Fruit fly (Drosophila melanogaster) whole organism: ENCODE data around the gene tgy.

Experiments used
- Dll ChIP-seq: fragments of >200 bp; optimal IDR thresholded peaks from 2 replicates; lab custom pipeline; 2017
- EcR ChIP-seq, 2 experiments: fragments of >200 bp; optimal IDR thresholded peaks; 2 replicates each; lab custom pipeline; 2017; ENCODE audit warnings: missing biosample characterization in 2 of 2, missing genetic modification characterization in 2 of 2, missing genetic modification reagents in 2 of 2
- pan ChIP-seq: fragments of >200 bp; optimal IDR thresholded peaks from 2 replicates; lab custom pipeline; 2017
- psq ChIP-seq: fragments of >200 bp; optimal IDR thresholded peaks from 2 replicates; lab custom pipeline; 2017
- usp ChIP-seq: fragments of >200 bp; optimal IDR thresholded peaks from 2 replicates; lab custom pipeline; 2017; ENCODE audit warnings: missing biosample characterization, missing genetic modification characterization, mixed read lengths

DNA sequence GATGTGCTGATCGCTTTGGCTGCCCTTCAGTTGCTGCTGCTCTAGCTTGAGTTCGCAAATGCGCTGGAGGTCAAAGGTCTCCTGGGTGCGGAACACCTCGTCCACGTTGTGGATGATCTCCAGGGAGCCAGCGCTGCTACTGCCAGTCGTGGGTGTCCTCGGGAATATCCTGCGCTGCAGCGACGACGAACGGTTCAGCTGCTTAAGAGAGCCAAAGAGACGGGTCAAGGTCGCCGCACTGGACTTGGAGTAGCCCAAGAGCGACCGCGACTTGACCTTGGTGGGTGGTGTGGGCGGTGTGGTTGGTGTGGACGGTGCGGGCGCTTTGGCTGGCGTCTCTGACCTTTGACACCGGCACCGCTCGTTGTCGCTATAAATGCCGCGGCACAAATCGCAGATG, 27.1 kb upstream of the tgy start:
- TF ChIP-seq Dll (lab: Kevin White, UChicago) (no peak), usp (GFP tag; lab: Kevin White, UChicago) (no peak), psq (lab: Kevin White, UChicago) (no peak), pan (lab: Kevin White, UChicago) (no peak), EcR (GFP tag; optimal IDR thresholded peaks at IDR 0.05; lab: Kevin White, UChicago) (no peak)
